Worm (Caenorhabditis elegans): ENCODE data around the gene T28F3.5.
"Not testable (repeated sequence)": the region's sequence is repeated elsewhere in the genome, so short reads cannot be mapped to it uniquely, and the experiment has no call there.

DNA sequence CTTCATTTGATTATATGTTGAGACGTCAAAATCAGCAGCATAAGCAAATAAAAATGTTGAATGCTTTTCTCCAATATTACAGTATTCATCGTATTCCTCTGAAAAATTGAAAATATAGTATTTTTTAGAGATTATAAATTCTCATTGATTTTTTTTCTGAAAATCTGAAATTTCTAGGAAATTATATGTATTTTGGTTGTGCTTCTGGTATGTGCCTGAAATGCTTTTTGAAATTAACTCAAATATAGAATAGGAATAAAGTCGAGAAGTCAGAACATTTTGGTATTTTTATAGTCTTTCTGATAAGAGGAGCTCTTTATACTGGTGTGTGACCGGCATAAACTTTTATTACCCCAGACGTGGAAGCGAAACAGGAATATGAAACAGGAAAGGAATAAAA lies 12.6 kb downstream of the T28F3.5 start, which contains the start of gene T28F3.8:
- TF ChIP-seq T20F7.1 (GFP tag; optimal IDR thresholded peaks at IDR 0.05); fkh-10 (GFP tag; optimal IDR thresholded peaks at IDR 0.05); spr-1 (tag; optimal IDR thresholded peaks at IDR 0.05); nhr-77 (tag; optimal IDR thresholded peaks at IDR 0.05); dpl-1 (GFP tag; optimal IDR thresholded peaks at IDR 0.05); nhr-6 (tag; optimal IDR thresholded peaks at IDR 0.05); ZK546.5 (tag; optimal IDR thresholded peaks at IDR 0.05): not testable (repeated sequence)
